Worm (Caenorhabditis elegans) whole organism, L2 larva: ENCODE results near the gene tag-290.

Source experiments
- C34F6.9 ChIP-seq: fragments of 150-350 bp; optimal IDR thresholded peaks from 2 replicates; lab custom pipeline; 2014; ENCODE audit warnings: missing biosample characterization, missing genetic modification characterization
- F13H6.1 ChIP-seq: sonication (generic microtip); optimal IDR thresholded peaks from 2 replicates; lab custom pipeline; 2016; ENCODE audit warnings: missing genetic modification characterization, missing compliant biosample characterization
- R02D3.7 ChIP-seq: fragments of 150-350 bp; optimal IDR thresholded peaks from 2 replicates; lab custom pipeline; 2014; ENCODE audit warnings: missing biosample characterization, missing genetic modification characterization
- ZK546.5 ChIP-seq: sonication (generic microtip); optimal IDR thresholded peaks from 2 replicates; lab custom pipeline; 2017; ENCODE audit warnings: missing biosample characterization, missing genetic modification characterization
- aly-2 ChIP-seq: fragments of 150-350 bp; optimal IDR thresholded peaks from 2 replicates; lab custom pipeline; 2014; ENCODE audit warnings: missing biosample characterization, missing genetic modification characterization
- blmp-1 ChIP-seq: sonication (generic microtip); optimal IDR thresholded peaks from 2 replicates; lab custom pipeline; 2017; ENCODE audit warnings: missing genetic modification characterization, mild to moderate bottlenecking, missing compliant biosample characterization, antibody characterized with exemption, moderate library complexity; ENCODE audit not compliant: insufficient read depth
- ceh-82 ChIP-seq: fragments of 150-350 bp; optimal IDR thresholded peaks from 2 replicates; lab custom pipeline; 2014; ENCODE audit warnings: missing biosample characterization, missing genetic modification characterization
- crh-2 ChIP-seq: sonication (generic microtip); optimal IDR thresholded peaks from 2 replicates; lab custom pipeline; 2017; ENCODE audit warnings: missing biosample characterization, missing genetic modification characterization
- egl-27 ChIP-seq: sonication (generic microtip); optimal IDR thresholded peaks from 3 replicates; lab custom pipeline; 2017; ENCODE audit warnings: missing biosample characterization, missing genetic modification reagents, missing genetic modification characterization
- elt-1 ChIP-seq: fragments of 150-350 bp; optimal IDR thresholded peaks from 2 replicates; lab custom pipeline; 2014; ENCODE audit warnings: missing biosample characterization, missing genetic modification characterization
- elt-3 ChIP-seq: sonication (generic microtip); optimal IDR thresholded peaks from 2 replicates; lab custom pipeline; 2017; ENCODE audit warnings: missing biosample characterization, missing genetic modification characterization
- fos-1 ChIP-seq: fragments of 150-350 bp; optimal IDR thresholded peaks from 2 replicates; lab custom pipeline; 2014; ENCODE audit warnings: missing biosample characterization, missing genetic modification characterization
- gmeb-1 ChIP-seq: fragments of 150-350 bp; optimal IDR thresholded peaks from 2 replicates; lab custom pipeline; 2014; ENCODE audit warnings: missing biosample characterization, missing genetic modification characterization
- lin-13 ChIP-seq: fragments of 150-350 bp; optimal IDR thresholded peaks from 2 replicates; lab custom pipeline; 2014; ENCODE audit warnings: missing biosample characterization, missing genetic modification reagents, missing genetic modification characterization
- lsy-2 ChIP-seq, 2 experiments: fragments of 150-350 bp in 1 of 2; sonication (generic microtip) in 1 of 2; optimal IDR thresholded peaks; 2 replicates each; lab custom pipeline; 2014 to 2017; ENCODE audit warnings: missing biosample characterization in 2 of 2, missing genetic modification characterization in 2 of 2
- mab-5 ChIP-seq: fragments of 150-350 bp; optimal IDR thresholded peaks from 2 replicates; lab custom pipeline; 2014; ENCODE audit warnings: missing biosample characterization, missing genetic modification characterization
- mbf-1 ChIP-seq: sonication (generic microtip); optimal IDR thresholded peaks from 2 replicates; lab custom pipeline; 2017; ENCODE audit warnings: missing biosample characterization, missing genetic modification characterization
- mdl-1 ChIP-seq, 2 experiments: fragments of 150-350 bp in 1 of 2; sonication (generic microtip) in 1 of 2; optimal IDR thresholded peaks; 2 replicates each; lab custom pipeline; 2017; ENCODE audit warnings: missing biosample characterization in 2 of 2, missing genetic modification characterization in 2 of 2
- nhr-10 ChIP-seq: sonication (generic microtip); optimal IDR thresholded peaks from 2 replicates; lab custom pipeline; 2017; ENCODE audit warnings: missing biosample characterization, missing genetic modification characterization
- nhr-129 ChIP-seq: fragments of 150-350 bp; optimal IDR thresholded peaks from 2 replicates; lab custom pipeline; 2014; ENCODE audit warnings: missing biosample characterization, missing genetic modification characterization
- nhr-21 ChIP-seq: fragments of 150-350 bp; optimal IDR thresholded peaks from 2 replicates; lab custom pipeline; 2014; ENCODE audit warnings: missing biosample characterization, missing genetic modification characterization
- nhr-23 ChIP-seq: fragments of 150-350 bp; optimal IDR thresholded peaks from 2 replicates; lab custom pipeline; 2014; ENCODE audit warnings: missing biosample characterization, missing genetic modification reagents, missing genetic modification characterization
- nhr-237 ChIP-seq: fragments of 150-350 bp; optimal IDR thresholded peaks from 2 replicates; lab custom pipeline; 2014; ENCODE audit warnings: missing biosample characterization, missing genetic modification characterization
- nhr-25 ChIP-seq: fragments of 150-350 bp; sonication (generic microtip); optimal IDR thresholded peaks from 3 replicates; lab custom pipeline; 2014; ENCODE audit warnings: missing biosample characterization, missing genetic modification characterization
- nhr-6 ChIP-seq: fragments of 150-350 bp; optimal IDR thresholded peaks from 2 replicates; lab custom pipeline; 2014; ENCODE audit warnings: missing biosample characterization, missing genetic modification characterization
- skn-1 ChIP-seq: sonication (generic microtip); optimal IDR thresholded peaks from 2 replicates; lab custom pipeline; 2017; ENCODE audit warnings: missing biosample characterization, missing genetic modification characterization
- sma-3 ChIP-seq: sonication (generic microtip); optimal IDR thresholded peaks from 2 replicates; lab custom pipeline; 2016; ENCODE audit warnings: missing genetic modification reagents, missing genetic modification characterization, missing compliant biosample characterization
- sma-9 ChIP-seq, 2 experiments: fragments of 150-350 bp in 1 of 2; sonication (generic microtip) in 1 of 2; optimal IDR thresholded peaks; 2 replicates each; lab custom pipeline; 2014 to 2016; ENCODE audit warnings: missing genetic modification characterization in 2 of 2, mild to moderate bottlenecking in 1 of 2, missing biosample characterization in 1 of 2, missing compliant biosample characterization in 1 of 2, missing genetic modification reagents in 1 of 2, moderate library complexity in 1 of 2
- unc-39 ChIP-seq: fragments of 150-350 bp; optimal IDR thresholded peaks from 2 replicates; lab custom pipeline; 2014; ENCODE audit warnings: missing biosample characterization, missing genetic modification characterization
- unc-55 ChIP-seq: fragments of 150-350 bp; sonication (generic microtip); optimal IDR thresholded peaks from 3 replicates; lab custom pipeline; 2014; ENCODE audit warnings: missing biosample characterization, missing genetic modification reagents, missing genetic modification characterization
- unc-62 ChIP-seq: fragments of 150-350 bp; optimal IDR thresholded peaks from 2 replicates; lab custom pipeline; 2014; ENCODE audit warnings: missing biosample characterization, missing genetic modification reagents, missing genetic modification characterization
- zag-1 ChIP-seq: fragments of 150-350 bp; optimal IDR thresholded peaks from 2 replicates; lab custom pipeline; 2014; ENCODE audit warnings: missing biosample characterization, missing genetic modification characterization
- ztf-1 ChIP-seq: fragments of 200-800 bp; sonication (Bioruptor generic); conservative IDR thresholded peaks from 2 replicates; pipeline ENCODE4 v1.3.6; 2022; ENCODE audit warnings: missing genetic modification characterization, missing compliant biosample characterization
- ztf-11 ChIP-seq: sonication (generic microtip); optimal IDR thresholded peaks from 2 replicates; lab custom pipeline; 2017; ENCODE audit warnings: missing biosample characterization, missing genetic modification characterization
- ztf-4 ChIP-seq: fragments of 150-350 bp; optimal IDR thresholded peaks from 2 replicates; lab custom pipeline; 2014; ENCODE audit warnings: missing biosample characterization, missing genetic modification characterization

The tag-290 gene

DNA sequence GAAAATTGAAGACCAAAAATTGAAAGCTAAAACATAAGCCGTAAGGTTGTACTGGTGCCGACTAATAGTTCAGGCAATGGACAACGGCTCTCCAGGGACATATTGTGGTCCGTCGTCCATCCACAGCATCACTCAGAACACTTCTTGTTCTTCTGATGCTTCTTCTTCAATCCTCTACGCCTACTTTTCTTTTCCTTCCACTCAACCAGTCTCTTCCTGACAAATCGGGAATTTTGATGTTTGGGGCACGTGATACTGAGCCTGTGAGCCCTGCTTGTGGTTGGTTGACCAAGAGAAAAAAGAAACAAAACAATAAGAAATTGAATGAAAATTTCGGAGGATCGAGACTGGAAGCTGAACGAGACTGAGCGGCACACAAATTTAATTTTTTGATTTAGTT is 8.2 kb downstream of the tag-290 start:
- TF ChIP-seq mab-5 (tag; lab: Kevin White, UChicago) (peak; percentile 0), unc-39 (tag; lab: Kevin White, UChicago) (no peak), mdl-1 (tag; optimal IDR thresholded peaks at IDR 0.05; lab: Kevin White, UChicago) (peak in 1 of 2 experiments; percentile 3)

DNA sequence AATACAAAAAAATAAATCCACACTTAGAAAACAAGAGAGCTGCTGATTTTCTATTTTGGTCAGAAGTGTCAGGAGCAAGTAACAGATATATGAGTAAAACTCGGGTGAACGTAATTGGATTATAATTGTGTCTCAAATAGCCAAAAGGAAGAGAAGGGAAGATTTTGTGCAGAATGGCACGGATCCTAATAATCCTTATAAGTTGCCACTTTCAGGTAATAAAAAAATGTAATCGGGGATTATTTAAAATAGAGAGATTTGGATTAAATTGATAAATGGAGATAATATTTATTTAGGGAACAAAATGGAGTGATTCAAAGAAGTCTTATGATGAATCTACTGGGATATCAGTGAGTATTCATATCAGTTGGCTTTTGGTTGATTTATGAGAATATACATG is 11.8 kb downstream of the tag-290 start:
- no peak for TF ChIP-seq nhr-10 (tag; lab: Kevin White, UChicago)
- no peak for TF ChIP-seq aly-2 (tag; lab: Kevin White, UChicago)
- no peak for TF ChIP-seq ZK546.5
- TF ChIP-seq mdl-1 (tag; optimal IDR thresholded peaks at IDR 0.05; lab: Kevin White, UChicago): no peak
- no peak for TF ChIP-seq fos-1 (tag; lab: Kevin White, UChicago)
- no peak for TF ChIP-seq blmp-1
- TF ChIP-seq skn-1: no peak
- no peak for TF ChIP-seq ceh-82
- TF ChIP-seq ztf-1 (GFP tag; lab: Robert Waterston, UW): no peak
- no peak for TF ChIP-seq nhr-23 (tag; lab: Kevin White, UChicago)
- no peak for TF ChIP-seq unc-55 (GFP tag; lab: Kevin White, UChicago)
- no peak for TF ChIP-seq lin-13 (GFP tag; lab: Kevin White, UChicago)
- TF ChIP-seq lsy-2 (tag; optimal IDR thresholded peaks at IDR 0.05; lab: Kevin White, UChicago): no peak
- TF ChIP-seq egl-27 (tag; lab: Kevin White, UChicago): no peak
- no peak for TF ChIP-seq mbf-1 (tag; lab: Kevin White, UChicago)
- TF ChIP-seq elt-1 (tag; lab: Kevin White, UChicago): no peak
- no peak for TF ChIP-seq nhr-6
- no peak for TF ChIP-seq sma-3 (GFP tag; lab: Kevin White, UChicago)
- TF ChIP-seq, all 48 proteins: peak for 0

DNA sequence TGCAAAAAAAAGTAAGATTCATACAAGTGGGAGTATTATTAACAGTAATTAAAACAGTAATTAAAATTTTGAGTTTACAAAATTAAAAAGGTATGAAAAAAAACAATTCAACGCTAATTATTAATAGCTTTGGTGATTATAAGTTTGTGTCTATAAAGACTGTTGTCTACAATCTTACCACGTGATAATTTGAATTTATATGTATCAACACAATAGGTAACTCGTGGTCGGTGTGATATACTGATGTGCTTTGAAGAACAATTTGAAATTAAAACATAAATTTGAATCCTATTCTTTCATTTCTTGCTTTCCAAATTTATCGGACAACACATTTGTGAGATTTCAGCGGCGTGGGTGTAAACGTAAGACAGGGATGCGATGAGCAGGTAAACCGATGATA is 14.7 kb downstream of the tag-290 start:
- TF ChIP-seq blmp-1 (no peak), mab-5 (tag; lab: Kevin White, UChicago) (no peak), gmeb-1 (no peak), nhr-129 (tag; lab: Kevin White, UChicago) (no peak), C34F6.9 (tag; lab: Kevin White, UChicago) (no peak), nhr-25 (tag; lab: Kevin White, UChicago) (no peak), mdl-1 (tag; optimal IDR thresholded peaks at IDR 0.05; lab: Kevin White, UChicago) (no peak), elt-1 (tag; lab: Kevin White, UChicago) (no peak)

DNA sequence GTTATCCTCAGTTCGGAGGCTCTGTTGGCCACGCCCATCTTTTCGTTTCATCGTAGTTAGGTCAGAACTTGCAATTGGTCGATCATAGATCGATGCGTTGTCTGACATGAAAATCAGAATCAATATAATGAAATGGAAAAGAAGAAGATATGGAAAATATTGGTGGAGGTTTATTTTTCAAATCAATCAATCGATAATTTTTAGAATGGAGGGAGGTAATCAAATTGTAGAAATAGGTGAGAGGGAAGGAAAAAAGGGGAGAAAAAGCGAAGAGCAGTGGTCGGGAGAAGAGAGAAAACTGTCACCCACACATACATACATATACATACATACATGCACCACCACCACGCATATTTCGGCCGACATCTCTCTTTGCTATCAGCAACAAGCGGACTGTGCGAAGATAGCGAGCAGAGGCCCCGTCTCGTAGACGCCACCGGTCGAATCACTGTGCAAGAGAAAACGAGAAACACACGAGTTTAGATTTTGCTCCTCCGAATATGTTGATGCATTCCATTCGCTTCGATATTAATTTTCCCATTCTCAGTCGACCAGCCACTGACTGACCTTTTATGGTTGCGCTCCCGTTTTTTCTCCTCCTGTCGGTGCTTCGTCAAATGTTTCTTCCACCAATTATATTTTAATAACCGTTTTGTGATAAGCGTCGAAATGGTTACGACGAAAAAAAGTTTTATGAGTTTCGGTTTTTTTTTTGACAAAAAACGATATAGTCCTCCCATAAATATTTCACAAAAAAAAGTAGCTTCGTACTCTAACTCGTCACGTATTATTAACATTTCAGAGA is 16.3 kb downstream of the tag-290 start, which contains the start of gene F35B12.10:
Gene F35B12.10 (minus strand): TSS at position 51 of the 805 bp plus-strand sequence.
- TF ChIP-seq sma-3 (GFP tag; lab: Kevin White, UChicago): peak; percentile 49
- no peak for TF ChIP-seq C34F6.9 (tag; lab: Kevin White, UChicago)
- no peak for TF ChIP-seq mab-5 (tag; lab: Kevin White, UChicago)
- TF ChIP-seq nhr-25 (tag; lab: Kevin White, UChicago): no peak
- peak; percentile 28 for TF ChIP-seq crh-2 (tag; lab: Kevin White, UChicago)
- no peak for TF ChIP-seq lsy-2 (tag; optimal IDR thresholded peaks at IDR 0.05; lab: Kevin White, UChicago)
- TF ChIP-seq sma-9 (GFP tag; optimal IDR thresholded peaks at IDR 0.05; lab: Kevin White, UChicago): peak; percentile 58
- TF ChIP-seq sma-9 (tag; optimal IDR thresholded peaks at IDR 0.05; lab: Kevin White, UChicago): no peak
- no peak for TF ChIP-seq unc-62 (GFP tag; lab: Kevin White, UChicago)
- TF ChIP-seq nhr-21 (tag; lab: Kevin White, UChicago): no peak
- no peak for TF ChIP-seq nhr-129 (tag; lab: Kevin White, UChicago)
- peak; percentile 55 for TF ChIP-seq fos-1 (tag; lab: Kevin White, UChicago)
- no peak for TF ChIP-seq aly-2 (tag; lab: Kevin White, UChicago)
- TF ChIP-seq mdl-1 (tag; optimal IDR thresholded peaks at IDR 0.05; lab: Kevin White, UChicago): no peak
- no peak for TF ChIP-seq nhr-237
- TF ChIP-seq ceh-82: no peak
- peak; percentile 27 for TF ChIP-seq F13H6.1 (tag; lab: Kevin White, UChicago)
- no peak for TF ChIP-seq R02D3.7 (tag; lab: Kevin White, UChicago)
- TF ChIP-seq egl-27 (tag; lab: Kevin White, UChicago): no peak
- TF ChIP-seq ztf-1 (GFP tag; lab: Robert Waterston, UW): no peak
- no peak for TF ChIP-seq zag-1 (tag; lab: Kevin White, UChicago)
- TF ChIP-seq elt-3: no peak
- TF ChIP-seq ztf-4 (tag; lab: Kevin White, UChicago): no peak
- TF ChIP-seq skn-1: no peak
- TF ChIP-seq nhr-6: no peak
- peak; percentile 26 for TF ChIP-seq gmeb-1
- no peak for TF ChIP-seq ztf-11 (tag; lab: Kevin White, UChicago)
